Worm (Caenorhabditis elegans) whole organism, young adult: ENCODE data around the gene B0024.15.

Source experiments
- D2030.7 ChIP-seq: fragments of 200-800 bp; sonication (Bioruptor generic); IDR thresholded peaks from 2 replicates; pipeline ENCODE4 v1.3.6; 2022; ENCODE audit warnings: missing genetic modification reagents, missing genetic modification characterization, missing compliant biosample characterization
- F33H1.4 ChIP-seq: fragments of 200-800 bp; sonication (Bioruptor generic); IDR thresholded peaks from 2 replicates; pipeline ENCODE4 v1.3.6; 2022; ENCODE audit warnings: missing genetic modification reagents, missing genetic modification characterization, missing compliant biosample characterization
- F52B5.7 ChIP-seq: sonication (generic microtip); optimal IDR thresholded peaks from 2 replicates; lab custom pipeline; 2016; ENCODE audit warnings: mild to moderate bottlenecking, missing genetic modification characterization, missing compliant biosample characterization
- F55B11.4 ChIP-seq: sonication (generic microtip); optimal IDR thresholded peaks from 2 replicates; lab custom pipeline; 2016; ENCODE audit warnings: missing compliant biosample characterization, missing genetic modification characterization, borderline replicate concordance; ENCODE audit not compliant: insufficient read depth
- F57C9.4 ChIP-seq: sonication (generic microtip); optimal IDR thresholded peaks from 2 replicates; lab custom pipeline; 2017; ENCODE audit warnings: mild to moderate bottlenecking, missing genetic modification characterization, missing compliant biosample characterization
- K11D2.4 ChIP-seq: fragments of 200-800 bp; sonication (Bioruptor generic); IDR thresholded peaks from 2 replicates; pipeline ENCODE4 v1.3.6; 2022; ENCODE audit warnings: missing genetic modification reagents, missing genetic modification characterization, missing compliant biosample characterization
- Y56A3A.18 ChIP-seq: fragments of 200-800 bp; sonication (Bioruptor generic); IDR thresholded peaks from 2 replicates; pipeline ENCODE4 v1.3.6; 2022; ENCODE audit warnings: missing genetic modification reagents, missing genetic modification characterization, missing compliant biosample characterization
- ZK185.1 ChIP-seq: sonication (generic microtip); optimal IDR thresholded peaks from 2 replicates; lab custom pipeline; 2016; ENCODE audit warnings: mild to moderate bottlenecking, missing genetic modification characterization, missing compliant biosample characterization; ENCODE audit not compliant: poor library complexity, severe bottlenecking
- aptf-2 ChIP-seq: fragments of 200-800 bp; sonication (Bioruptor generic); conservative IDR thresholded peaks from 2 replicates; pipeline ENCODE4 v1.3.6; 2022; ENCODE audit warnings: missing genetic modification reagents, missing genetic modification characterization, missing compliant biosample characterization
- atf-7 ChIP-seq: sonication (generic microtip); optimal IDR thresholded peaks from 2 replicates; lab custom pipeline; 2017; ENCODE audit warnings: mild to moderate bottlenecking, missing genetic modification characterization, missing compliant biosample characterization
- attf-5 ChIP-seq: fragments of 200-800 bp; sonication (Bioruptor generic); optimal IDR thresholded peaks from 2 replicates; lab custom pipeline; 2018; ENCODE audit warnings: mild to moderate bottlenecking, missing genetic modification characterization, missing compliant biosample characterization
- bed-2 ChIP-seq: fragments of 200-800 bp; sonication (Bioruptor generic); IDR thresholded peaks from 2 replicates; pipeline ENCODE4 v1.3.6; 2022; ENCODE audit warnings: missing genetic modification reagents, missing genetic modification characterization, missing compliant biosample characterization
- ccch-3 ChIP-seq: fragments of 200-800 bp; sonication (Bioruptor generic); optimal IDR thresholded peaks from 2 replicates; lab custom pipeline; 2018; ENCODE audit warnings: mild to moderate bottlenecking, missing genetic modification characterization, missing compliant biosample characterization
- ceh-27 ChIP-seq: fragments of 200-800 bp; sonication (Bioruptor generic); optimal IDR thresholded peaks from 2 replicates; lab custom pipeline; 2018; ENCODE audit warnings: mild to moderate bottlenecking, missing genetic modification characterization, moderate library complexity, missing compliant biosample characterization
- ceh-40 ChIP-seq: fragments of 200-800 bp; sonication (Bioruptor generic); IDR thresholded peaks from 2 replicates; pipeline ENCODE4 v1.3.6; 2022; ENCODE audit warnings: missing genetic modification characterization, missing compliant biosample characterization
- ceh-91 ChIP-seq: fragments of 200-800 bp; sonication (Bioruptor generic); IDR thresholded peaks from 2 replicates; pipeline ENCODE4 v1.3.6; 2022; ENCODE audit warnings: missing genetic modification reagents, missing genetic modification characterization, missing compliant biosample characterization
- dox-1 ChIP-seq: fragments of 200-800 bp; sonication (Bioruptor generic); IDR thresholded peaks from 2 replicates; pipeline ENCODE4 v1.3.6; 2022; ENCODE audit warnings: missing genetic modification reagents, missing genetic modification characterization, missing compliant biosample characterization
- hmg-1.2 ChIP-seq: fragments of 200-800 bp; sonication (Bioruptor generic); IDR thresholded peaks from 2 replicates; pipeline ENCODE4 v1.3.6; 2022; ENCODE audit warnings: missing genetic modification reagents, missing genetic modification characterization, missing compliant biosample characterization
- hmg-20 ChIP-seq: fragments of 200-800 bp; sonication (Bioruptor generic); IDR thresholded peaks from 2 replicates; pipeline ENCODE4 v1.3.6; 2022; ENCODE audit warnings: missing genetic modification reagents, missing genetic modification characterization, missing compliant biosample characterization
- hrde-1 ChIP-seq: sonication (generic microtip); optimal IDR thresholded peaks from 2 replicates; lab custom pipeline; 2016; ENCODE audit warnings: missing genetic modification characterization, mild to moderate bottlenecking, missing compliant biosample characterization, moderate library complexity, missing genotype, missing genetic modification reagents, borderline replicate concordance
- lag-1 ChIP-seq: fragments of 200-800 bp; sonication (Bioruptor generic); IDR thresholded peaks from 2 replicates; pipeline ENCODE4 v1.3.6; 2022; ENCODE audit warnings: missing genetic modification reagents, missing genetic modification characterization, missing compliant biosample characterization
- let-607 ChIP-seq, 2 experiments: fragments of 200-800 bp in 1 of 2; sonication (Bioruptor generic) in 1 of 2; sonication (generic microtip) in 1 of 2; optimal IDR thresholded peaks; 2 replicates each; lab custom pipeline; 2016 to 2018; ENCODE audit warnings: mild to moderate bottlenecking in 2 of 2, missing compliant biosample characterization in 2 of 2, missing genetic modification characterization in 2 of 2, moderate library complexity in 2 of 2, missing genotype in 1 of 2
- lin-54 ChIP-seq: fragments of 200-800 bp; sonication (Bioruptor generic); optimal IDR thresholded peaks from 2 replicates; lab custom pipeline; 2018; ENCODE audit warnings: mild to moderate bottlenecking, missing genetic modification characterization, missing compliant biosample characterization
- lir-1 ChIP-seq: fragments of 200-800 bp; sonication (Bioruptor generic); conservative IDR thresholded peaks from 2 replicates; pipeline ENCODE4 v1.3.6; 2022; ENCODE audit warnings: missing genetic modification reagents, missing genetic modification characterization, missing compliant biosample characterization
- lsl-1 ChIP-seq: fragments of 200-800 bp; sonication (Bioruptor generic); optimal IDR thresholded peaks from 2 replicates; lab custom pipeline; 2018; ENCODE audit warnings: mild to moderate bottlenecking, missing genetic modification characterization, moderate library complexity, missing compliant biosample characterization
- madf-10 ChIP-seq: sonication (generic microtip); optimal IDR thresholded peaks from 2 replicates; lab custom pipeline; 2016; ENCODE audit warnings: mild to moderate bottlenecking, missing genetic modification characterization, missing compliant biosample characterization
- madf-6 ChIP-seq: fragments of 200-800 bp; sonication (Bioruptor generic); IDR thresholded peaks from 2 replicates; pipeline ENCODE4 v1.3.6; 2022; ENCODE audit warnings: missing genetic modification reagents, missing genetic modification characterization, missing compliant biosample characterization
- madf-8 ChIP-seq: fragments of 200-800 bp; sonication (Bioruptor generic); conservative IDR thresholded peaks from 2 replicates; pipeline ENCODE4 v1.3.6; 2022; ENCODE audit warnings: missing genetic modification reagents, missing genetic modification characterization, missing compliant biosample characterization
- mcd-1 ChIP-seq: fragments of 200-800 bp; sonication (Bioruptor generic); IDR thresholded peaks from 2 replicates; pipeline ENCODE4 v1.3.6; 2022; ENCODE audit warnings: missing genetic modification reagents, missing genetic modification characterization, missing compliant biosample characterization
- nfya-1 ChIP-seq: sonication (generic microtip); optimal IDR thresholded peaks from 2 replicates; lab custom pipeline; 2017; ENCODE audit warnings: antibody characterized with exemption, missing compliant biosample characterization, missing genetic modification characterization, borderline replicate concordance; ENCODE audit not compliant: insufficient read depth
- pbrm-1 ChIP-seq: fragments of 200-800 bp; sonication (Bioruptor generic); IDR thresholded peaks from 2 replicates; pipeline ENCODE4 v1.3.6; 2022; ENCODE audit warnings: missing genetic modification reagents, missing genetic modification characterization, missing compliant biosample characterization
- rcor-1 ChIP-seq: fragments of 200-800 bp; sonication (Bioruptor generic); IDR thresholded peaks from 2 replicates; pipeline ENCODE4 v1.3.6; 2022; ENCODE audit warnings: missing genetic modification reagents, missing genetic modification characterization, missing compliant biosample characterization
- sea-2 ChIP-seq: fragments of 200-800 bp; sonication (Bioruptor generic); IDR thresholded peaks from 2 replicates; pipeline ENCODE4 v1.3.6; 2022; ENCODE audit warnings: missing genetic modification characterization, missing compliant biosample characterization
- snpc-3.4 ChIP-seq: sonication (generic microtip); optimal IDR thresholded peaks from 2 replicates; lab custom pipeline; 2017; ENCODE audit warnings: missing genetic modification characterization, mild to moderate bottlenecking, missing compliant biosample characterization, antibody characterized with exemption, moderate library complexity, missing genotype, missing genetic modification reagents
- snpc-4 ChIP-seq, 5 experiments: fragments of 150-350 bp in 1 of 5; sonication (generic microtip) in 4 of 5; optimal IDR thresholded peaks; 2 replicates each; lab custom pipeline; 2014 to 2018; ENCODE audit warnings: missing genetic modification characterization in 5 of 5, missing biosample characterization in 3 of 5, antibody characterized with exemption in 2 of 5, mild to moderate bottlenecking in 2 of 5, missing compliant biosample characterization in 2 of 5, missing genotype in 2 of 5, moderate library complexity in 2 of 5, missing genetic modification reagents in 1 of 5
- tbp1 ChIP-seq: fragments of 200-800 bp; sonication (Bioruptor generic); optimal IDR thresholded peaks from 2 replicates; lab custom pipeline; 2018; ENCODE audit warnings: mild to moderate bottlenecking, missing genetic modification characterization, missing compliant biosample characterization
- tbx-9 ChIP-seq: sonication (generic microtip); optimal IDR thresholded peaks from 2 replicates; lab custom pipeline; 2016; ENCODE audit warnings: borderline replicate concordance, missing genetic modification characterization, inconsistent platforms, missing compliant biosample characterization
- tlf-1 ChIP-seq: fragments of 200-800 bp; sonication (Bioruptor generic); optimal IDR thresholded peaks from 2 replicates; lab custom pipeline; 2018; ENCODE audit warnings: mild to moderate bottlenecking, missing genetic modification characterization, missing compliant biosample characterization
- unc-130 ChIP-seq: sonication (generic microtip); optimal IDR thresholded peaks from 2 replicates; lab custom pipeline; 2016; ENCODE audit warnings: missing genetic modification reagents, missing genetic modification characterization, missing compliant biosample characterization
- xnd-1 ChIP-seq: sonication (generic microtip); optimal IDR thresholded peaks from 2 replicates; lab custom pipeline; 2016; ENCODE audit warnings: missing genotype, missing genetic modification reagents, missing genetic modification characterization, missing compliant biosample characterization
- ztf-18 ChIP-seq: sonication (generic microtip); optimal IDR thresholded peaks from 2 replicates; lab custom pipeline; 2016; ENCODE audit warnings: missing genotype, mild to moderate bottlenecking, missing genetic modification characterization, missing compliant biosample characterization

The B0024.15 gene

DNA sequence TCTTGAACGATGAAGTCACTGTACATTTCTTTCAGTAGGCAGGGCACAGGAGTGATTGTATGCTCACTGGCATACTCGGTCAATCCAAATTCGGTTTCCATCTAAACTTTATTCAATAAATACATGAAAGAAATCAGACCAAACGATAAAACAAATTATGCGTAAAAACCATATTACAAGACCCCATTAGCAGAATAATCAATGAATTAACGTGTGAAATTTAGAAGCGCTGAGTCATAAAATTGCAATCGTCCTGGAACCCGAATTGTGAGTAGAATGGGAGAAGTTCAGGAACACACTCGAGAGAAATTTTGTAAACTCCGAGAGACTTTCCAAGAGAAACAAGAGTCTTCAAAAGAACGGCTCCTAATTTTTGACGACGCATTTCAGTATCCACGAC lies 29.6 kb downstream of the B0024.15 start, which contains the start of gene B0024.11 (continued):
- TF ChIP-seq nfya-1 (tag; lab: Kevin White, UChicago) (no peak), attf-5 (GFP tag; lab: Kevin White, UChicago) (no peak)

DNA sequence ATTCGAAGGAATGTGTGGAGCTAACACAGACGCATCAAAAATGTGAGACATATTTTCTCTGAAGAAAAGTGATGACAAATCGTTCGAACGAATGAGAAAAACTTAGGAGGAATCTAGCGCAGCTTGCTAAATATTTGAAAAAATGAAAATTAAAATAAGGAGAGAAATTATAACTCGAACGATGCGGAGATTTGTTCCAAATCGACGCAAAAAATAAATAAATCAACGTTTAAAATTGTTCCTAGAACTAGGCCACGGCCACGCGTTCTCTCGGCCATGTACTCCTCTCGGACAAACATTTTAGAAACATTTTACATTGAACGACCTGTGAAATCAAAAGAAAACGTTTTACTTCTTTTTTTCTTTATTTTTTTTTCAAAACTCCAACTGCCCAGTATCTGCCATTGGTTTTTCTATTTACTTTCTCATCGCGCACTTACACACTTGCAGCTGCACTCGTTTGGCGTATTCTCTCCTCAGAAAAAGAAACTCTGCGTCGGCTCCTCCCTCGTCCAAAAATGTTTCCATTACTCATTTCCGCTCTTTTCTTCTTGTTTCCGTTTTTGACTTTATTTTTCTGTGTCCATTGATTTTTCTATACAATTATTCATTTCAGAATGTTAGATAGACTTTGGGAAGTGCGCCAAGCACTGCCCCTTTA lies 30.4 kb downstream of the B0024.15 start, which contains the start of the genes gna-1 and B0024.13:
TSS of gene gna-1 (minus strand) at position 51 of the 661 bp plus-strand sequence.
TSS of gene B0024.13 (plus strand) at position 611 of the 661 bp plus-strand sequence.
- TF ChIP-seq atf-7 (tag; lab: Kevin White, UChicago): no peak
- TF ChIP-seq F57C9.4 (tag; lab: Kevin White, UChicago): no peak
- peak; percentile 46 for TF ChIP-seq dox-1 (GFP tag; lab: Robert Waterston, UW)
- TF ChIP-seq K11D2.4 (GFP tag; lab: Robert Waterston, UW): 0 out of 2 replicates have a peak, but pooled peaks have one; percentile 46
- peak; percentile 31; the same call in 1 of the 2 replicates for TF ChIP-seq D2030.7 (GFP tag; lab: Robert Waterston, UW)
- TF ChIP-seq ceh-27 (GFP tag; lab: Kevin White, UChicago): peak; percentile 36
- TF ChIP-seq lin-54: peak; percentile 46
- TF ChIP-seq ccch-3 (GFP tag; lab: Kevin White, UChicago): peak; percentile 24
- TF ChIP-seq madf-10 (tag; lab: Kevin White, UChicago): peak; percentile 27
- 0 out of 2 replicates have a peak, but pooled peaks have one; percentile 9 for TF ChIP-seq hmg-1.2
- TF ChIP-seq lir-1 (GFP tag; lab: Robert Waterston, UW): peak; percentile 56; the same call in 1 of the 2 replicates
- TF ChIP-seq unc-130 (GFP tag; lab: Kevin White, UChicago): peak; percentile 47
- TF ChIP-seq madf-8: peak; percentile 24; the same call in 1 of the 2 replicates
- peak; percentile 30 for TF ChIP-seq snpc-3.4 (tag; lab: Kevin White, UChicago)
- no peak for TF ChIP-seq lag-1 (GFP tag; lab: Robert Waterston, UW)
- TF ChIP-seq ztf-18 (tag; lab: Kevin White, UChicago): peak; percentile 26
- TF ChIP-seq ceh-91 (GFP tag; lab: Robert Waterston, UW): peak; percentile 51; the same call in 1 of the 2 replicates
- peak; percentile 58 for TF ChIP-seq attf-5 (GFP tag; lab: Kevin White, UChicago)
- peak; percentile 24 for TF ChIP-seq lsl-1 (GFP tag; lab: Kevin White, UChicago)
- TF ChIP-seq F55B11.4 (tag; lab: Kevin White, UChicago): no peak
- peak; percentile 53; the same call in 1 of the 2 replicates for TF ChIP-seq bed-2 (GFP tag; lab: Robert Waterston, UW)
- TF ChIP-seq snpc-4 (GFP tag; optimal IDR thresholded peaks at IDR 0.05; lab: Kevin White, UChicago): no peak
- TF ChIP-seq snpc-4 (tag; optimal IDR thresholded peaks at IDR 0.05; lab: Kevin White, UChicago): peak in 2 of 4 experiments; percentile 10 to 39
- TF ChIP-seq F52B5.7 (tag; lab: Kevin White, UChicago): no peak
- peak; percentile 19 for TF ChIP-seq tlf-1 (GFP tag; lab: Kevin White, UChicago)
- TF ChIP-seq tbp1 (GFP tag; lab: Kevin White, UChicago): peak; percentile 20
- no peak for TF ChIP-seq Y56A3A.18
- TF ChIP-seq aptf-2 (GFP tag; lab: Robert Waterston, UW): no peak
- no peak for TF ChIP-seq sea-2
- 0 out of 2 replicates have a peak, but pooled peaks have one; percentile 62 for TF ChIP-seq hmg-20
- no peak for TF ChIP-seq xnd-1
- peak; percentile 77 for TF ChIP-seq ZK185.1 (tag; lab: Kevin White, UChicago)
- no peak for TF ChIP-seq tbx-9 (tag; lab: Kevin White, UChicago)
- 0 out of 2 replicates have a peak, but pooled peaks have one; percentile 26 for TF ChIP-seq pbrm-1 (GFP tag; lab: Robert Waterston, UW)
- peak; percentile 58 for TF ChIP-seq madf-6 (GFP tag; lab: Robert Waterston, UW)
- peak; percentile 70; the same call in 1 of the 2 replicates for TF ChIP-seq ceh-40 (GFP tag; lab: Robert Waterston, UW)
- peak in 1 of 2 experiments; percentile 45 for TF ChIP-seq let-607 (tag; optimal IDR thresholded peaks at IDR 0.05; lab: Kevin White, UChicago)
- TF ChIP-seq rcor-1 (GFP tag; lab: Robert Waterston, UW): peak; percentile 50; the same call in 1 of the 2 replicates
- peak; percentile 33; the same call in 1 of the 2 replicates for TF ChIP-seq F33H1.4
- no peak for TF ChIP-seq hrde-1
- peak; percentile 47 for TF ChIP-seq mcd-1 (GFP tag; lab: Robert Waterston, UW)
